Worm (Caenorhabditis elegans) whole organism, late embryonic: ENCODE results near the gene glb-14.

Experiments
- K02D7.2 ChIP-seq: sonication (generic microtip); optimal IDR thresholded peaks from 2 replicates; lab custom pipeline; 2017; ENCODE audit warnings: mild to moderate bottlenecking, missing genetic modification characterization, missing compliant biosample characterization
- K09A11.1 ChIP-seq: sonication (generic microtip); optimal IDR thresholded peaks from 2 replicates; lab custom pipeline; 2017; ENCODE audit warnings: antibody characterized with exemption, mild to moderate bottlenecking, missing genetic modification characterization, missing compliant biosample characterization; ENCODE audit not compliant: insufficient read depth
- T23F11.4 ChIP-seq: fragments of 200-800 bp; sonication (Bioruptor generic); optimal IDR thresholded peaks from 2 replicates; lab custom pipeline; 2018; ENCODE audit warnings: mild to moderate bottlenecking, missing genetic modification characterization, missing compliant biosample characterization
- Y22D7AL.16 ChIP-seq: sonication (generic microtip); optimal IDR thresholded peaks from 2 replicates; lab custom pipeline; 2016; ENCODE audit warnings: missing genetic modification characterization, missing compliant biosample characterization
- ceh-14 ChIP-seq: sonication (generic microtip); optimal IDR thresholded peaks from 2 replicates; lab custom pipeline; 2016; ENCODE audit warnings: missing genotype, missing genetic modification characterization, missing compliant biosample characterization
- ceh-18 ChIP-seq: sonication (generic microtip); optimal IDR thresholded peaks from 2 replicates; lab custom pipeline; 2016; ENCODE audit warnings: missing genetic modification characterization, missing compliant biosample characterization
- ceh-19 ChIP-seq: fragments of 200-800 bp; sonication (Bioruptor generic); optimal IDR thresholded peaks from 2 replicates; lab custom pipeline; 2018; ENCODE audit warnings: mild to moderate bottlenecking, missing genetic modification characterization, missing compliant biosample characterization
- ceh-2 ChIP-seq: sonication (generic microtip); optimal IDR thresholded peaks from 2 replicates; lab custom pipeline; 2016; ENCODE audit warnings: missing genotype, missing genetic modification characterization, missing compliant biosample characterization
- ceh-22 ChIP-seq: sonication (generic microtip); optimal IDR thresholded peaks from 2 replicates; lab custom pipeline; 2017; ENCODE audit warnings: missing biosample characterization, missing genetic modification characterization
- ceh-24 ChIP-seq: sonication (generic microtip); optimal IDR thresholded peaks from 2 replicates; lab custom pipeline; 2016; ENCODE audit warnings: mild to moderate bottlenecking, missing genetic modification characterization, missing compliant biosample characterization
- ceh-30 ChIP-seq: fragments of 150-350 bp; optimal IDR thresholded peaks from 2 replicates; lab custom pipeline; 2014; ENCODE audit warnings: missing biosample characterization, missing genetic modification characterization
- ceh-31 ChIP-seq: sonication (generic microtip); optimal IDR thresholded peaks from 2 replicates; lab custom pipeline; 2016; ENCODE audit warnings: missing genetic modification characterization, missing compliant biosample characterization
- ceh-34 ChIP-seq: sonication (generic microtip); optimal IDR thresholded peaks from 2 replicates; lab custom pipeline; 2016; ENCODE audit warnings: mild to moderate bottlenecking, missing genetic modification characterization, missing compliant biosample characterization
- ceh-6 ChIP-seq: fragments of 200-800 bp; sonication (Bioruptor generic); optimal IDR thresholded peaks from 2 replicates; lab custom pipeline; 2018; ENCODE audit warnings: mild to moderate bottlenecking, missing genetic modification characterization, missing compliant biosample characterization
- fax-1 ChIP-seq: sonication (generic microtip); optimal IDR thresholded peaks from 2 replicates; lab custom pipeline; 2016; ENCODE audit warnings: missing genotype, missing genetic modification characterization, missing compliant biosample characterization
- fkh-10 ChIP-seq: fragments of 150-350 bp; optimal IDR thresholded peaks from 2 replicates; lab custom pipeline; 2014; ENCODE audit warnings: missing biosample characterization, missing genetic modification reagents, missing genetic modification characterization
- gmeb-2 ChIP-seq: sonication (generic microtip); optimal IDR thresholded peaks from 2 replicates; lab custom pipeline; 2016; ENCODE audit warnings: missing genetic modification characterization, inconsistent platforms, missing compliant biosample characterization
- hlh-13 ChIP-seq: fragments of 200-800 bp; sonication (Bioruptor generic); optimal IDR thresholded peaks from 2 replicates; lab custom pipeline; 2018; ENCODE audit warnings: mild to moderate bottlenecking, missing genetic modification characterization, missing compliant biosample characterization
- lim-6 ChIP-seq: sonication (generic microtip); optimal IDR thresholded peaks from 2 replicates; lab custom pipeline; 2016; ENCODE audit warnings: missing genetic modification characterization, missing compliant biosample characterization
- lin-11 ChIP-seq: fragments of 200-800 bp; sonication (Bioruptor generic); optimal IDR thresholded peaks from 2 replicates; lab custom pipeline; 2018; ENCODE audit warnings: mild to moderate bottlenecking, missing genetic modification characterization, missing compliant biosample characterization
- mec-3 ChIP-seq: sonication (generic microtip); optimal IDR thresholded peaks from 2 replicates; lab custom pipeline; 2016; ENCODE audit warnings: borderline replicate concordance, missing genetic modification characterization, missing compliant biosample characterization
- nfya-1 ChIP-seq: sonication (generic microtip); optimal IDR thresholded peaks from 2 replicates; lab custom pipeline; 2017; ENCODE audit warnings: missing genetic modification characterization, mild to moderate bottlenecking, missing compliant biosample characterization, antibody characterized with exemption, moderate library complexity
- npax-4 ChIP-seq: sonication (generic microtip); optimal IDR thresholded peaks from 2 replicates; lab custom pipeline; 2016; ENCODE audit warnings: missing genetic modification characterization, missing compliant biosample characterization
- pha-2 ChIP-seq: sonication (generic microtip); optimal IDR thresholded peaks from 2 replicates; lab custom pipeline; 2017; ENCODE audit warnings: mild to moderate bottlenecking, missing genetic modification characterization, missing compliant biosample characterization
- pha-4 ChIP-seq: fragments of 150-350 bp; optimal IDR thresholded peaks from 2 replicates; lab custom pipeline; 2018; ENCODE audit warnings: missing biosample characterization, missing genetic modification reagents, missing genetic modification characterization
- pros-1 ChIP-seq: fragments of 150-350 bp; optimal IDR thresholded peaks from 2 replicates; lab custom pipeline; 2014; ENCODE audit warnings: missing biosample characterization, missing genetic modification reagents, missing genetic modification characterization
- ref-2 ChIP-seq: sonication (generic microtip); optimal IDR thresholded peaks from 2 replicates; lab custom pipeline; 2016; ENCODE audit warnings: missing genetic modification characterization, missing compliant biosample characterization
- rnt-1 ChIP-seq: sonication (generic microtip); optimal IDR thresholded peaks from 2 replicates; lab custom pipeline; 2016; ENCODE audit warnings: missing genetic modification characterization, missing compliant biosample characterization
- sox-4 ChIP-seq: sonication (generic microtip); optimal IDR thresholded peaks from 2 replicates; lab custom pipeline; 2017; ENCODE audit warnings: mild to moderate bottlenecking, missing genetic modification characterization, inconsistent platforms, missing compliant biosample characterization
- tbx-2 ChIP-seq: sonication (generic microtip); optimal IDR thresholded peaks from 2 replicates; lab custom pipeline; 2016; ENCODE audit warnings: missing genetic modification characterization, missing compliant biosample characterization
- tbx-7 ChIP-seq: sonication (generic microtip); optimal IDR thresholded peaks from 2 replicates; lab custom pipeline; 2016; ENCODE audit warnings: missing genotype, missing genetic modification characterization, missing compliant biosample characterization
- ttx-3 ChIP-seq: sonication (generic microtip); optimal IDR thresholded peaks from 2 replicates; lab custom pipeline; 2016; ENCODE audit warnings: missing genetic modification reagents, missing genetic modification characterization, missing compliant biosample characterization
- unc-3 ChIP-seq, 2 experiments: fragments of 200-800 bp in 1 of 2; sonication (Bioruptor generic) in 1 of 2; sonication (generic microtip) in 1 of 2; conservative IDR thresholded peaks in 1 of 2; optimal IDR thresholded peaks in 1 of 2; 2 replicates each; pipeline versions ENCODE4 v1.3.6 to Lab custom; 2016 to 2022; ENCODE audit warnings: missing compliant biosample characterization in 2 of 2, missing genetic modification characterization in 2 of 2, missing genetic modification reagents in 1 of 2
- unc-42 ChIP-seq: sonication (generic microtip); optimal IDR thresholded peaks from 2 replicates; lab custom pipeline; 2016; ENCODE audit warnings: missing genotype, missing genetic modification characterization, missing compliant biosample characterization
- unc-55 ChIP-seq: sonication (generic microtip); optimal IDR thresholded peaks from 2 replicates; lab custom pipeline; 2017; ENCODE audit warnings: missing biosample characterization, missing genetic modification reagents, missing genetic modification characterization
- ztf-16 ChIP-seq: sonication (generic microtip); optimal IDR thresholded peaks from 2 replicates; lab custom pipeline; 2017; ENCODE audit warnings: missing genetic modification characterization, missing compliant biosample characterization

Gene glb-14

ce11 chrV:15547727-15548126 lies 2.9 kb upstream of the glb-14 start:
- TF ChIP-seq Y22D7AL.16 (tag; lab: Kevin White, UChicago) (no peak), ztf-16 (tag; lab: Kevin White, UChicago) (no peak), tbx-7 (tag; lab: Kevin White, UChicago) (no peak), mec-3 (tag; lab: Kevin White, UChicago) (no peak)

- TF ChIP-seq T23F11.4 (GFP tag; lab: Kevin White, UChicago) (no peak), ztf-16 (tag; lab: Kevin White, UChicago) (no peak), pha-2 (tag; lab: Kevin White, UChicago) (no peak), fkh-10 (GFP tag; lab: Kevin White, UChicago) (no peak), ceh-6 (GFP tag; lab: Kevin White, UChicago) (no peak), npax-4 (tag; lab: Kevin White, UChicago) (no peak), pros-1 (no peak), unc-55 (GFP tag; lab: Kevin White, UChicago) (no peak), mec-3 (tag; lab: Kevin White, UChicago) (no peak), ceh-14 (tag; lab: Kevin White, UChicago) (no peak)
- TF ChIP-seq, all 69 proteins: peak for 0
Observed at ce11 chrV:15543252-15543651, 1.5 kb downstream of the glb-14 start.

- TF ChIP-seq tbx-2: no peak
- no peak for TF ChIP-seq fkh-10 (GFP tag; lab: Kevin White, UChicago)
- TF ChIP-seq nfya-1 (tag; lab: Kevin White, UChicago): no peak
- no peak for TF ChIP-seq pros-1
- no peak for TF ChIP-seq lin-11 (tag; lab: Kevin White, UChicago)
- no peak for TF ChIP-seq ceh-30 (tag; lab: Kevin White, UChicago)
- TF ChIP-seq tbx-7 (tag; lab: Kevin White, UChicago): no peak
- no peak for TF ChIP-seq ceh-19
- TF ChIP-seq K09A11.1 (tag; lab: Kevin White, UChicago): no peak
- TF ChIP-seq npax-4 (tag; lab: Kevin White, UChicago): no peak
- TF ChIP-seq rnt-1: no peak
- no peak for TF ChIP-seq pha-4 (tag; lab: Kevin White, UChicago)
- no peak for TF ChIP-seq gmeb-2
- TF ChIP-seq, all 69 proteins: peak for 0
Observed at ce11 chrV:15537923-15538322, 6.9 kb downstream of the glb-14 start, which contains the start of gene prde-1. Gene prde-1 (plus strand): TSS chrV:15538244.

ce11 chrV:15536320-15536719 lies 8.5 kb downstream of the glb-14 start, which contains the start of gene F21A3.4:
Gene F21A3.4 (plus strand): TSS chrV:15536620.
- TF ChIP-seq ceh-30 (tag; lab: Kevin White, UChicago) (no peak), pha-2 (tag; lab: Kevin White, UChicago) (no peak), tbx-7 (tag; lab: Kevin White, UChicago) (no peak), sox-4 (tag; lab: Kevin White, UChicago) (no peak), gmeb-2 (no peak), unc-42 (tag; lab: Kevin White, UChicago) (no peak), ttx-3 (tag; lab: Kevin White, UChicago) (no peak), unc-3 (GFP tag; conservative IDR thresholded peaks at IDR 0.05; lab: Robert Waterston, UW) (no peak), unc-3 (tag; optimal IDR thresholded peaks at IDR 0.05; lab: Kevin White, UChicago) (no peak), fax-1 (tag; lab: Kevin White, UChicago) (no peak), ceh-22 (tag; lab: Kevin White, UChicago) (no peak), ceh-2 (no peak), mec-3 (tag; lab: Kevin White, UChicago) (no peak), lim-6 (tag; lab: Kevin White, UChicago) (no peak), tbx-2 (no peak), ceh-31 (no peak)

ce11 chrV:15533864-15534263 lies 10.9 kb downstream of the glb-14 start, which contains the start of gene F21A3.2:
Gene F21A3.2 (minus strand): TSS chrV:15533964.
- TF ChIP-seq ceh-34 (tag; lab: Kevin White, UChicago) (no peak), hlh-13 (GFP tag; lab: Kevin White, UChicago) (no peak), unc-55 (GFP tag; lab: Kevin White, UChicago) (no peak), ceh-24 (no peak), K02D7.2 (tag; lab: Kevin White, UChicago) (no peak), npax-4 (tag; lab: Kevin White, UChicago) (no peak), ref-2 (no peak), ceh-18 (no peak), ceh-14 (tag; lab: Kevin White, UChicago) (no peak)
- TF ChIP-seq, all 69 proteins: peak for 0
